Fruit fly (Drosophila melanogaster) whole organism, embryonic: ENCODE data around the gene mRpL14.

ENCODE experiments used
- CG10321 ChIP-seq: fragments of 200-800 bp; sonication (Bioruptor generic); IDR thresholded peaks from 2 replicates; pipeline ENCODE4 v1.3.6; 2022; ENCODE audit warnings: missing biosample characterization, missing genetic modification characterization
- CG11085 ChIP-seq: fragments of 200-800 bp; sonication (Bioruptor generic); IDR thresholded peaks from 2 replicates; pipeline ENCODE4 v1.3.6; 2022; ENCODE audit warnings: missing biosample characterization, missing genetic modification characterization
- CG12155 ChIP-seq: fragments of 200-800 bp; sonication (Bioruptor generic); optimal IDR thresholded peaks from 3 replicates; lab custom pipeline; 2016; ENCODE audit warnings: missing biosample characterization, missing genetic modification characterization
- CG16863 ChIP-seq: fragments of 200-800 bp; sonication (Bioruptor generic); optimal IDR thresholded peaks from 3 replicates; lab custom pipeline; 2016; ENCODE audit warnings: missing biosample characterization, missing genetic modification characterization
- CG31441 ChIP-seq: fragments of 200-800 bp; sonication (Bioruptor generic); IDR thresholded peaks from 2 replicates; pipeline ENCODE4 v1.3.6; 2022; ENCODE audit warnings: missing biosample characterization, missing genetic modification characterization
- CG32772 ChIP-seq: fragments of 200-800 bp; sonication (Bioruptor generic); IDR thresholded peaks from 2 replicates; pipeline ENCODE4 v1.3.6; 2022; ENCODE audit warnings: missing biosample characterization, missing genetic modification characterization
- CG3281 ChIP-seq: fragments of 200-800 bp; sonication (Bioruptor generic); optimal IDR thresholded peaks from 3 replicates; lab custom pipeline; 2017; ENCODE audit warnings: missing biosample characterization, mild to moderate bottlenecking, missing genetic modification characterization
- CG3407 ChIP-seq: fragments of 200-800 bp; sonication (Bioruptor generic); optimal IDR thresholded peaks from 2 replicates; lab custom pipeline; 2018; ENCODE audit warnings: missing biosample characterization, mild to moderate bottlenecking, missing genetic modification characterization
- CG3838 ChIP-seq: fragments of 200-800 bp; sonication (Bioruptor generic); optimal IDR thresholded peaks from 3 replicates; lab custom pipeline; 2016; ENCODE audit warnings: missing biosample characterization, missing genetic modification characterization
- CG4328 ChIP-seq: fragments of 200-800 bp; sonication (Bioruptor generic); optimal IDR thresholded peaks from 3 replicates; lab custom pipeline; 2017; ENCODE audit warnings: missing biosample characterization, missing genetic modification reagents, missing genetic modification characterization
- CG4404 ChIP-seq: fragments of 200-800 bp; sonication (Bioruptor generic); IDR thresholded peaks from 2 replicates; pipeline ENCODE4 v1.3.6; 2022; ENCODE audit warnings: missing biosample characterization, missing genetic modification characterization
- CG6272 ChIP-seq: fragments of 200-800 bp; sonication (Bioruptor generic); IDR thresholded peaks from 2 replicates; pipeline ENCODE4 v1.3.6; 2022; ENCODE audit warnings: missing biosample characterization, missing genetic modification characterization
- CG6689 ChIP-seq: fragments of 200-800 bp; sonication (Bioruptor generic); IDR thresholded peaks from 2 replicates; pipeline ENCODE4 v1.3.6; 2022; ENCODE audit warnings: missing biosample characterization, missing genetic modification characterization
- CG7839 ChIP-seq: fragments of 200-800 bp; sonication (Bioruptor generic); optimal IDR thresholded peaks from 3 replicates; lab custom pipeline; 2018; ENCODE audit warnings: missing biosample characterization, mild to moderate bottlenecking, missing genetic modification characterization, moderate library complexity
- CG8290 ChIP-seq, 3 experiments: fragments of 200-800 bp; sonication (Bioruptor generic); optimal IDR thresholded peaks; 2 replicates each; lab custom pipeline; 2016 to 2019; ENCODE audit warnings: missing biosample characterization in 3 of 3, missing genetic modification characterization in 3 of 3, mild to moderate bottlenecking in 2 of 3, moderate library complexity in 1 of 3
- CG9609 ChIP-seq: fragments of 200-800 bp; sonication (Bioruptor generic); optimal IDR thresholded peaks from 3 replicates; lab custom pipeline; 2016; ENCODE audit warnings: missing biosample characterization, missing genetic modification characterization
- CoRest ChIP-seq: fragments of 200-800 bp; sonication (Bioruptor generic); optimal IDR thresholded peaks from 3 replicates; lab custom pipeline; 2018; ENCODE audit warnings: missing biosample characterization, mild to moderate bottlenecking, missing genetic modification characterization, moderate library complexity
- Dbx ChIP-seq: fragments of 200-800 bp; sonication (Bioruptor generic); IDR thresholded peaks from 3 replicates; pipeline ENCODE4 v1.3.6; 2022; ENCODE audit warnings: missing biosample characterization, missing genetic modification characterization
- Doc3 ChIP-seq: fragments of 200-800 bp; sonication (Bioruptor generic); IDR thresholded peaks from 3 replicates; pipeline ENCODE4 v1.3.6; 2022; ENCODE audit warnings: missing biosample characterization, missing genetic modification characterization; ENCODE audit not compliant: partially characterized antibody
- Drgx ChIP-seq: fragments of 200-800 bp; sonication (Bioruptor generic); IDR thresholded peaks from 2 replicates; pipeline ENCODE4 v1.3.6; 2022; ENCODE audit warnings: missing biosample characterization, missing genetic modification characterization
- Hr39 ChIP-seq: fragments of >200 bp; optimal IDR thresholded peaks from 2 replicates; lab custom pipeline; 2017
- Kr ChIP-seq: fragments of 200-800 bp; sonication (Bioruptor generic); optimal IDR thresholded peaks from 2 replicates; lab custom pipeline; 2017; ENCODE audit warnings: missing biosample characterization, mild to moderate bottlenecking, missing genetic modification characterization
- MESR4 ChIP-seq: fragments of 200-800 bp; sonication (Bioruptor generic); optimal IDR thresholded peaks from 2 replicates; lab custom pipeline; 2018; ENCODE audit warnings: missing biosample characterization, mild to moderate bottlenecking, missing genetic modification characterization, moderate library complexity
- Mad ChIP-seq: fragments of 200-800 bp; sonication (Bioruptor generic); optimal IDR thresholded peaks from 2 replicates; lab custom pipeline; 2016; ENCODE audit warnings: missing biosample characterization, missing genetic modification characterization
- Myb ChIP-seq: fragments of 200-800 bp; sonication (Bioruptor generic); optimal IDR thresholded peaks from 2 replicates; lab custom pipeline; 2016; ENCODE audit warnings: missing biosample characterization, missing genetic modification characterization
- NC2β ChIP-seq: fragments of 200-800 bp; sonication (Bioruptor generic); optimal IDR thresholded peaks from 2 replicates; lab custom pipeline; 2016; ENCODE audit warnings: missing biosample characterization, missing genetic modification characterization
- NFAT ChIP-seq: fragments of 200-800 bp; sonication (Bioruptor generic); IDR thresholded peaks from 2 replicates; pipeline ENCODE4 v1.3.6; 2022; ENCODE audit warnings: missing biosample characterization, missing genetic modification characterization
- NfI ChIP-seq: fragments of 200-800 bp; sonication (Bioruptor generic); optimal IDR thresholded peaks from 3 replicates; lab custom pipeline; 2018; ENCODE audit warnings: missing biosample characterization, mild to moderate bottlenecking, missing genetic modification characterization, moderate library complexity
- Ravus ChIP-seq: fragments of 200-800 bp; sonication (Bioruptor generic); IDR thresholded peaks from 2 replicates; pipeline ENCODE4 v1.3.6; 2022; ENCODE audit warnings: missing biosample characterization, missing genetic modification characterization
- Rfx ChIP-seq: fragments of 200-800 bp; sonication (Bioruptor generic); IDR thresholded peaks from 2 replicates; pipeline ENCODE4 v1.3.6; 2022; ENCODE audit warnings: missing biosample characterization, missing genetic modification characterization
- abd-A ChIP-seq: fragments of 200-800 bp; sonication (Bioruptor generic); optimal IDR thresholded peaks from 3 replicates; lab custom pipeline; 2019; ENCODE audit warnings: missing biosample characterization, mild to moderate bottlenecking, missing genetic modification characterization, moderate library complexity
- cato ChIP-seq: fragments of 200-800 bp; sonication (Bioruptor generic); optimal IDR thresholded peaks from 2 replicates; lab custom pipeline; 2016; ENCODE audit warnings: missing biosample characterization, missing genetic modification characterization, borderline replicate concordance
- dan ChIP-seq: fragments of 200-800 bp; sonication (Bioruptor generic); IDR thresholded peaks from 2 replicates; pipeline ENCODE4 v1.3.6; 2022; ENCODE audit warnings: missing biosample characterization, missing genetic modification characterization
- dpn ChIP-seq, 2 experiments: fragments of 200-800 bp; sonication (Bioruptor generic); optimal IDR thresholded peaks; 3 replicates each; lab custom pipeline; 2016; ENCODE audit warnings: missing biosample characterization in 2 of 2, missing genetic modification characterization in 2 of 2
- hb ChIP-seq: fragments of 200-800 bp; sonication (Bioruptor generic); IDR thresholded peaks from 3 replicates; pipeline ENCODE4 v1.3.6; 2022; ENCODE audit warnings: missing biosample characterization, missing genetic modification characterization; ENCODE audit not compliant: partially characterized antibody
- hbn ChIP-seq: fragments of 200-800 bp; sonication (Bioruptor generic); IDR thresholded peaks from 2 replicates; pipeline ENCODE4 v1.3.6; 2022; ENCODE audit warnings: missing biosample characterization, missing genetic modification characterization; ENCODE audit not compliant: partially characterized antibody
- lbe ChIP-seq: fragments of 200-800 bp; sonication (Bioruptor generic); optimal IDR thresholded peaks from 2 replicates; lab custom pipeline; 2016; ENCODE audit warnings: missing biosample characterization, mild to moderate bottlenecking, missing genetic modification characterization
- lilli ChIP-seq: fragments of 200-800 bp; sonication (Bioruptor generic); optimal IDR thresholded peaks from 3 replicates; lab custom pipeline; 2016; ENCODE audit warnings: missing biosample characterization, missing genetic modification characterization
- lmd ChIP-seq: fragments of 200-800 bp; sonication (Bioruptor generic); IDR thresholded peaks from 2 replicates; pipeline ENCODE4 v1.3.6; 2022; ENCODE audit warnings: missing biosample characterization, missing genetic modification characterization
- luna ChIP-seq: fragments of 200-800 bp; sonication (Bioruptor generic); optimal IDR thresholded peaks from 2 replicates; lab custom pipeline; 2016; ENCODE audit warnings: missing biosample characterization, missing genetic modification characterization
- phol ChIP-seq: fragments of 200-800 bp; sonication (Bioruptor generic); optimal IDR thresholded peaks from 3 replicates; lab custom pipeline; 2018; ENCODE audit warnings: missing biosample characterization, mild to moderate bottlenecking, missing genetic modification characterization, moderate library complexity
- pnt ChIP-seq: fragments of 200-800 bp; sonication (Bioruptor generic); optimal IDR thresholded peaks from 3 replicates; lab custom pipeline; 2016; ENCODE audit warnings: missing biosample characterization, missing genetic modification characterization
- run ChIP-seq: fragments of 200-800 bp; sonication (Bioruptor generic); optimal IDR thresholded peaks from 3 replicates; lab custom pipeline; 2018; ENCODE audit warnings: missing biosample characterization, mild to moderate bottlenecking, missing genetic modification characterization
- sna ChIP-seq: fragments of 200-800 bp; sonication (Bioruptor generic); IDR thresholded peaks from 2 replicates; pipeline ENCODE4 v1.3.6; 2022; ENCODE audit warnings: missing biosample characterization, missing genetic modification characterization; ENCODE audit not compliant: partially characterized antibody
- ssp ChIP-seq: fragments of 200-800 bp; sonication (Bioruptor generic); IDR thresholded peaks from 2 replicates; pipeline ENCODE4 v1.3.6; 2022; ENCODE audit warnings: missing biosample characterization, missing genetic modification characterization
- tio ChIP-seq: fragments of 200-800 bp; sonication (Bioruptor generic); optimal IDR thresholded peaks from 2 replicates; lab custom pipeline; 2017; ENCODE audit warnings: missing biosample characterization, missing genetic modification characterization, inconsistent platforms
- tll ChIP-seq, 2 experiments: fragments of 200-800 bp in 1 of 2; fragments of >200 bp in 1 of 2; sonication (Bioruptor generic) in 1 of 2; optimal IDR thresholded peaks; 2 replicates each; lab custom pipeline; 2017 to 2019; ENCODE audit warnings: missing biosample characterization in 2 of 2, missing genetic modification characterization in 2 of 2, mild to moderate bottlenecking in 1 of 2, moderate library complexity in 1 of 2
- trem ChIP-seq: fragments of 200-800 bp; optimal IDR thresholded peaks from 3 replicates; lab custom pipeline; 2019; ENCODE audit warnings: missing biosample characterization, mild to moderate bottlenecking, missing genetic modification characterization, moderate library complexity
- tup ChIP-seq: fragments of 200-800 bp; sonication (Bioruptor generic); optimal IDR thresholded peaks from 2 replicates; lab custom pipeline; 2016; ENCODE audit warnings: missing biosample characterization, mild to moderate bottlenecking, missing genetic modification characterization, moderate library complexity

mRpL14 gene

dm6 chrX:2300293-2301068, 44.0 kb downstream of the mRpL14 start (continued):
- TF ChIP-seq CG3281 (GFP tag; lab: Kevin White, UChicago) (peak; percentile 88), NC2β (GFP tag; lab: Kevin White, UChicago) (peak; percentile 89), CG6689 (GFP tag; lab: Robert Waterston, UW) (peak; percentile 97), CG9609 (peak; percentile 91), CG4404 (GFP tag; lab: Robert Waterston, UW) (peak; percentile 91), MESR4 (GFP tag; lab: Kevin White, UChicago) (peak; percentile 53), CG31441 (GFP tag; lab: Robert Waterston, UW) (peak; percentile 92), tio (GFP tag; lab: Kevin White, UChicago) (peak; percentile 81), Hr39 (lab: Kevin White, UChicago) (no peak), CG12155 (GFP tag; lab: Kevin White, UChicago) (peak; percentile 81), dan (peak; percentile 82), CG7839 (tag; lab: Kevin White, UChicago) (peak; percentile 96), cato (peak; percentile 85), trem (tag; lab: Kevin White, UChicago) (peak; percentile 83), CG11085 (peak; percentile 90), sna (GFP tag; lab: Robert Waterston, UW) (no peak), CG3407 (GFP tag; lab: Kevin White, UChicago) (peak; percentile 95), CG16863 (GFP tag; lab: Kevin White, UChicago) (peak; percentile 96), hbn (GFP tag; lab: Robert Waterston, UW) (no peak), tup (GFP tag; lab: Kevin White, UChicago) (peak; percentile 86), CG4328 (peak; percentile 61), CoRest (tag; lab: Kevin White, UChicago) (peak; percentile 95), run (tag; lab: Kevin White, UChicago) (peak; percentile 92), CG6272 (peak; percentile 93), Kr (GFP tag; lab: Kevin White, UChicago) (no peak), CG3838 (GFP tag; lab: Kevin White, UChicago) (peak; percentile 87), abd-A (tag; lab: Kevin White, UChicago) (no peak), Mad (GFP tag; lab: Kevin White, UChicago) (peak; percentile 93), Ravus (GFP tag; lab: Robert Waterston, UW) (peak; percentile 92), phol (tag; lab: Kevin White, UChicago) (peak; percentile 92), luna (GFP tag; lab: Kevin White, UChicago) (no peak), Doc3 (GFP tag; lab: Robert Waterston, UW) (no peak), lilli (GFP tag; lab: Kevin White, UChicago) (peak; percentile 93), NFAT (peak; percentile 95), dpn (GFP tag; optimal IDR thresholded peaks at IDR 0.05; lab: Kevin White, UChicago) (peak; percentile 88 to 90), Rfx (GFP tag; lab: Robert Waterston, UW) (peak; percentile 97), tll (GFP tag; optimal IDR thresholded peaks at IDR 0.05; lab: Kevin White, UChicago) (peak in 1 of 2 experiments; percentile 38), CG10321 (peak; percentile 84), NfI (GFP tag; lab: Kevin White, UChicago) (peak; percentile 96), ssp (peak; percentile 90), Myb (GFP tag; lab: Kevin White, UChicago) (peak; percentile 81), pnt (GFP tag; lab: Kevin White, UChicago) (peak; percentile 88), lbe (GFP tag; lab: Kevin White, UChicago) (peak; percentile 97), Dbx (peak; percentile 79), hb (GFP tag; lab: Robert Waterston, UW) (no peak), lmd (GFP tag; lab: Robert Waterston, UW) (peak; percentile 98), CG32772 (GFP tag; lab: Robert Waterston, UW) (peak; percentile 98), Drgx (peak; percentile 99), CG8290 (GFP tag; optimal IDR thresholded peaks at IDR 0.05; lab: Kevin White, UChicago) (peak; percentile 35), CG8290 (tag; optimal IDR thresholded peaks at IDR 0.05; lab: Kevin White, UChicago) (peak; percentile 10 to 100)
